Worm (Caenorhabditis elegans): ENCODE data around the gene scly-1.

Gene scly-1

ce11 chrII:6269805-6270414, 11.0 kb downstream of the scly-1 start, which contains the start of gene F13H8.2 (continued):
- TF ChIP-seq Y55F3AM.14 (GFP tag; optimal IDR thresholded peaks at IDR 0.05) = no peak
- peak; percentile 47 for TF ChIP-seq nhr-21 (tag; optimal IDR thresholded peaks at IDR 0.05)
- no peak for TF ChIP-seq R02D3.7 (tag; optimal IDR thresholded peaks at IDR 0.05)
- peak; percentile 36 for TF ChIP-seq snpc-4 (tag; optimal IDR thresholded peaks at IDR 0.05)

ce11 chrII:6267983-6268382, 12.9 kb downstream of the scly-1 start, which contains the start of gene F13H8.8:
TSS of gene F13H8.8 (minus strand) at chrII:6268083.
- TF ChIP-seq mab-5 (tag; optimal IDR thresholded peaks at IDR 0.05) = no peak

ce11 chrII:6263685-6264084, 17.2 kb downstream of the scly-1 start, which contains the start of gene F13H8.3:
TSS of gene F13H8.3 (plus strand) at chrII:6263985.
- TF ChIP-seq ztf-11 (tag; optimal IDR thresholded peaks at IDR 0.05) (no peak), lin-13 (GFP tag; optimal IDR thresholded peaks at IDR 0.05) (no peak)

ce11 chrII:6262222-6262621, 18.7 kb downstream of the scly-1 start, which contains the start of gene F13H8.12:
TSS of gene F13H8.12 (plus strand) at chrII:6262522.
- TF ChIP-seq unc-62 (GFP tag; optimal IDR thresholded peaks at IDR 0.05) = no peak
- no peak for TF ChIP-seq elt-1 (tag; optimal IDR thresholded peaks at IDR 0.05)
- TF ChIP-seq zag-1 (tag; optimal IDR thresholded peaks at IDR 0.05) = no peak
- no peak for TF ChIP-seq crh-2 (tag; optimal IDR thresholded peaks at IDR 0.05)
- no peak for TF ChIP-seq ztf-1 (GFP tag; conservative IDR thresholded peaks at IDR 0.05)
- no peak for TF ChIP-seq nhr-12 (tag; optimal IDR thresholded peaks at IDR 0.05)
- no peak for TF ChIP-seq peb-1 (tag; optimal IDR thresholded peaks at IDR 0.05)
- no peak for TF ChIP-seq snpc-4 (tag; optimal IDR thresholded peaks at IDR 0.05)
- no peak for TF ChIP-seq nhr-6 (tag; optimal IDR thresholded peaks at IDR 0.05)
- TF ChIP-seq F13H6.1 (tag; optimal IDR thresholded peaks at IDR 0.05) = no peak
- TF ChIP-seq elt-3 (tag; optimal IDR thresholded peaks at IDR 0.05) = no peak
- no peak for TF ChIP-seq ama-1 (optimal IDR thresholded peaks at IDR 0.05)
- TF ChIP-seq nhr-10 (tag; optimal IDR thresholded peaks at IDR 0.05) = no peak
- no peak for TF ChIP-seq nhr-77 (tag; optimal IDR thresholded peaks at IDR 0.05)
- TF ChIP-seq lsy-2 (tag; optimal IDR thresholded peaks at IDR 0.05) = no peak
- TF ChIP-seq gmeb-1 (tag; optimal IDR thresholded peaks at IDR 0.05) = no peak
- no peak for TF ChIP-seq skn-1 (tag; optimal IDR thresholded peaks at IDR 0.05)
- TF ChIP-seq sma-3 (GFP tag; optimal IDR thresholded peaks at IDR 0.05) = no peak
- TF ChIP-seq unc-55 (GFP tag; optimal IDR thresholded peaks at IDR 0.05) = no peak
- TF ChIP-seq ceh-16 (tag; optimal IDR thresholded peaks at IDR 0.05) = no peak

ce11 chrII:6260684-6261083, 20.2 kb downstream of the scly-1 start, which contains the start of gene nmgp-1:
TSS of gene nmgp-1 (plus strand) at chrII:6260857.
- TF ChIP-seq Y55F3AM.14 (GFP tag; optimal IDR thresholded peaks at IDR 0.05) = no peak
- peak; percentile 25 for TF ChIP-seq nhr-129 (tag; optimal IDR thresholded peaks at IDR 0.05)
- TF ChIP-seq ceh-16 (tag; optimal IDR thresholded peaks at IDR 0.05) = no peak
- TF ChIP-seq sma-3 (GFP tag; optimal IDR thresholded peaks at IDR 0.05) = no peak
- peak; percentile 66 for TF ChIP-seq fos-1 (tag; optimal IDR thresholded peaks at IDR 0.05)

- TF ChIP-seq ceh-16 (tag; optimal IDR thresholded peaks at IDR 0.05) = no peak
- no peak for TF ChIP-seq lsy-2 (tag; optimal IDR thresholded peaks at IDR 0.05)
- no peak for TF ChIP-seq crh-2 (tag; optimal IDR thresholded peaks at IDR 0.05)
- peak; percentile 60 for TF ChIP-seq fos-1 (tag; optimal IDR thresholded peaks at IDR 0.05)
- TF ChIP-seq zag-1 (tag; optimal IDR thresholded peaks at IDR 0.05) = no peak
- peak; percentile 50 for TF ChIP-seq sma-9 (GFP tag; optimal IDR thresholded peaks at IDR 0.05)
- TF ChIP-seq sma-9 (tag; optimal IDR thresholded peaks at IDR 0.05) = no peak
These were observed 21.0 kb downstream of the scly-1 start, which contains the start of gene F13H8.11 for ce11 chrII:6259867-6260266. TSS of gene F13H8.11 (minus strand) at chrII:6260021.

- TF ChIP-seq ztf-1 (GFP tag; conservative IDR thresholded peaks at IDR 0.05) = no peak
- no peak for TF ChIP-seq sem-4 (tag; optimal IDR thresholded peaks at IDR 0.05)
- TF ChIP-seq unc-55 (GFP tag; optimal IDR thresholded peaks at IDR 0.05) = no peak
- TF ChIP-seq skn-1 (tag; optimal IDR thresholded peaks at IDR 0.05) = no peak
- TF ChIP-seq nhr-21 (tag; optimal IDR thresholded peaks at IDR 0.05) = no peak
- no peak for TF ChIP-seq ztf-4 (tag; optimal IDR thresholded peaks at IDR 0.05)
- no peak for TF ChIP-seq unc-39 (tag; optimal IDR thresholded peaks at IDR 0.05)
- TF ChIP-seq unc-62 (GFP tag; optimal IDR thresholded peaks at IDR 0.05) = no peak
- TF ChIP-seq nhr-237 (tag; optimal IDR thresholded peaks at IDR 0.05) = no peak
- TF ChIP-seq nhr-77 (tag; optimal IDR thresholded peaks at IDR 0.05) = no peak
- no peak for TF ChIP-seq nhr-12 (tag; optimal IDR thresholded peaks at IDR 0.05)
- TF ChIP-seq nhr-23 (tag; optimal IDR thresholded peaks at IDR 0.05) = no peak
- TF ChIP-seq gmeb-1 (tag; optimal IDR thresholded peaks at IDR 0.05) = no peak
- TF ChIP-seq Y55F3AM.14 (GFP tag; optimal IDR thresholded peaks at IDR 0.05) = no peak
- no peak for TF ChIP-seq F13H6.1 (tag; optimal IDR thresholded peaks at IDR 0.05)
- TF ChIP-seq alr-1 (tag; optimal IDR thresholded peaks at IDR 0.05) = no peak
- TF ChIP-seq nhr-25 (tag; optimal IDR thresholded peaks at IDR 0.05) = no peak
These were observed 23.6 kb downstream of the scly-1 start for ce11 chrII:6257220-6257877.
